Worm (Caenorhabditis elegans) whole organism, late embryonic: Measurements from ENCODE around the gene F14D2.19.

Source experiments
- C08G9.2 ChIP-seq: sonication (generic microtip); optimal IDR thresholded peaks from 2 replicates; lab custom pipeline; 2016; ENCODE audit warnings: mild to moderate bottlenecking, missing genetic modification characterization, moderate library complexity, missing compliant biosample characterization
- C38D4.7 ChIP-seq: fragments of 200-800 bp; sonication (Bioruptor generic); optimal IDR thresholded peaks from 2 replicates; lab custom pipeline; 2018; ENCODE audit warnings: mild to moderate bottlenecking, missing genetic modification characterization, moderate library complexity, missing compliant biosample characterization
- Y22D7AL.16 ChIP-seq: sonication (generic microtip); optimal IDR thresholded peaks from 2 replicates; lab custom pipeline; 2016; ENCODE audit warnings: missing genetic modification characterization, missing compliant biosample characterization
- ama-1 ChIP-seq: fragments of 150-350 bp; optimal IDR thresholded peaks from 2 replicates; lab custom pipeline; 2014
- ceh-19 ChIP-seq: fragments of 200-800 bp; sonication (Bioruptor generic); optimal IDR thresholded peaks from 2 replicates; lab custom pipeline; 2018; ENCODE audit warnings: mild to moderate bottlenecking, missing genetic modification characterization, missing compliant biosample characterization
- ceh-2 ChIP-seq: sonication (generic microtip); optimal IDR thresholded peaks from 2 replicates; lab custom pipeline; 2016; ENCODE audit warnings: missing genotype, missing genetic modification characterization, missing compliant biosample characterization
- ceh-24 ChIP-seq: sonication (generic microtip); optimal IDR thresholded peaks from 2 replicates; lab custom pipeline; 2016; ENCODE audit warnings: mild to moderate bottlenecking, missing genetic modification characterization, missing compliant biosample characterization
- ceh-30 ChIP-seq: fragments of 150-350 bp; optimal IDR thresholded peaks from 2 replicates; lab custom pipeline; 2014; ENCODE audit warnings: missing biosample characterization, missing genetic modification characterization
- ceh-31 ChIP-seq: sonication (generic microtip); optimal IDR thresholded peaks from 2 replicates; lab custom pipeline; 2016; ENCODE audit warnings: missing genetic modification characterization, missing compliant biosample characterization
- ceh-34 ChIP-seq: sonication (generic microtip); optimal IDR thresholded peaks from 2 replicates; lab custom pipeline; 2016; ENCODE audit warnings: mild to moderate bottlenecking, missing genetic modification characterization, missing compliant biosample characterization
- ceh-6 ChIP-seq: fragments of 200-800 bp; sonication (Bioruptor generic); optimal IDR thresholded peaks from 2 replicates; lab custom pipeline; 2018; ENCODE audit warnings: mild to moderate bottlenecking, missing genetic modification characterization, missing compliant biosample characterization
- ceh-9 ChIP-seq: sonication (generic microtip); optimal IDR thresholded peaks from 2 replicates; lab custom pipeline; 2016; ENCODE audit warnings: mild to moderate bottlenecking, missing genetic modification characterization, inconsistent platforms, missing compliant biosample characterization
- che-1 ChIP-seq: sonication (generic microtip); optimal IDR thresholded peaks from 2 replicates; lab custom pipeline; 2016; ENCODE audit warnings: mild to moderate bottlenecking, missing genetic modification characterization, missing compliant biosample characterization
- dve-1 ChIP-seq: sonication (generic microtip); optimal IDR thresholded peaks from 2 replicates; lab custom pipeline; 2017; ENCODE audit warnings: antibody characterized with exemption, mild to moderate bottlenecking, missing genetic modification characterization, missing compliant biosample characterization
- elt-2 ChIP-seq: sonication (generic microtip); optimal IDR thresholded peaks from 2 replicates; lab custom pipeline; 2016; ENCODE audit warnings: missing genetic modification reagents, missing genetic modification characterization, missing compliant biosample characterization
- eyg-1 ChIP-seq: sonication (generic microtip); optimal IDR thresholded peaks from 2 replicates; lab custom pipeline; 2016; ENCODE audit warnings: missing genotype, missing genetic modification characterization, missing compliant biosample characterization
- fax-1 ChIP-seq: sonication (generic microtip); optimal IDR thresholded peaks from 2 replicates; lab custom pipeline; 2016; ENCODE audit warnings: missing genotype, missing genetic modification characterization, missing compliant biosample characterization
- fkh-10 ChIP-seq: fragments of 150-350 bp; optimal IDR thresholded peaks from 2 replicates; lab custom pipeline; 2014; ENCODE audit warnings: missing biosample characterization, missing genetic modification reagents, missing genetic modification characterization
- hlh-15 ChIP-seq: sonication (generic microtip); optimal IDR thresholded peaks from 2 replicates; lab custom pipeline; 2016; ENCODE audit warnings: missing genetic modification characterization, missing compliant biosample characterization
- hlh-8 ChIP-seq: sonication (generic microtip); optimal IDR thresholded peaks from 2 replicates; lab custom pipeline; 2016; ENCODE audit warnings: missing genotype, missing genetic modification characterization, missing compliant biosample characterization
- lim-6 ChIP-seq: sonication (generic microtip); optimal IDR thresholded peaks from 2 replicates; lab custom pipeline; 2016; ENCODE audit warnings: missing genetic modification characterization, missing compliant biosample characterization
- madf-2 ChIP-seq: sonication (generic microtip); optimal IDR thresholded peaks from 2 replicates; lab custom pipeline; 2017; ENCODE audit warnings: missing genetic modification characterization, missing compliant biosample characterization
- nhr-11 ChIP-seq: fragments of 150-350 bp; optimal IDR thresholded peaks from 2 replicates; lab custom pipeline; 2014; ENCODE audit warnings: missing biosample characterization, missing genetic modification characterization
- odd-2 ChIP-seq: sonication (generic microtip); optimal IDR thresholded peaks from 2 replicates; lab custom pipeline; 2017; ENCODE audit warnings: antibody characterized with exemption, mild to moderate bottlenecking, missing genetic modification characterization, missing compliant biosample characterization
- pat-9 ChIP-seq: fragments of 200-800 bp; sonication (Bioruptor generic); optimal IDR thresholded peaks from 2 replicates; lab custom pipeline; 2018; ENCODE audit warnings: mild to moderate bottlenecking, missing genetic modification characterization, moderate library complexity, missing compliant biosample characterization
- pax-1 ChIP-seq: fragments of 150-350 bp; optimal IDR thresholded peaks from 2 replicates; lab custom pipeline; 2014; ENCODE audit warnings: missing biosample characterization, missing genetic modification characterization
- pha-2 ChIP-seq: sonication (generic microtip); optimal IDR thresholded peaks from 2 replicates; lab custom pipeline; 2017; ENCODE audit warnings: mild to moderate bottlenecking, missing genetic modification characterization, missing compliant biosample characterization
- pqm-1 ChIP-seq: sonication (generic microtip); optimal IDR thresholded peaks from 2 replicates; lab custom pipeline; 2016; ENCODE audit warnings: missing genetic modification characterization, missing compliant biosample characterization
- pros-1 ChIP-seq: fragments of 150-350 bp; optimal IDR thresholded peaks from 2 replicates; lab custom pipeline; 2014; ENCODE audit warnings: missing biosample characterization, missing genetic modification reagents, missing genetic modification characterization
- ref-2 ChIP-seq: sonication (generic microtip); optimal IDR thresholded peaks from 2 replicates; lab custom pipeline; 2016; ENCODE audit warnings: missing genetic modification characterization, missing compliant biosample characterization
- rnt-1 ChIP-seq: sonication (generic microtip); optimal IDR thresholded peaks from 2 replicates; lab custom pipeline; 2016; ENCODE audit warnings: missing genetic modification characterization, missing compliant biosample characterization
- sdc-2 ChIP-seq: sonication (generic microtip); optimal IDR thresholded peaks from 2 replicates; lab custom pipeline; 2016; ENCODE audit warnings: missing genotype, missing genetic modification characterization, missing compliant biosample characterization
- sox-2 ChIP-seq: fragments of 200-800 bp; sonication (Bioruptor generic); IDR thresholded peaks from 2 replicates; pipeline ENCODE4 v1.3.6; 2022; ENCODE audit warnings: missing genetic modification reagents, missing genetic modification characterization, missing compliant biosample characterization
- sox-4 ChIP-seq: sonication (generic microtip); optimal IDR thresholded peaks from 2 replicates; lab custom pipeline; 2017; ENCODE audit warnings: mild to moderate bottlenecking, missing genetic modification characterization, inconsistent platforms, missing compliant biosample characterization
- syd-9 ChIP-seq: sonication (generic microtip); optimal IDR thresholded peaks from 2 replicates; lab custom pipeline; 2016; ENCODE audit warnings: mild to moderate bottlenecking, missing genetic modification characterization, moderate library complexity, missing compliant biosample characterization
- tbx-2 ChIP-seq: sonication (generic microtip); optimal IDR thresholded peaks from 2 replicates; lab custom pipeline; 2016; ENCODE audit warnings: missing genetic modification characterization, missing compliant biosample characterization
- unc-3 ChIP-seq, 2 experiments: fragments of 200-800 bp in 1 of 2; sonication (Bioruptor generic) in 1 of 2; sonication (generic microtip) in 1 of 2; conservative IDR thresholded peaks in 1 of 2; optimal IDR thresholded peaks in 1 of 2; 2 replicates each; pipeline versions ENCODE4 v1.3.6 to Lab custom; 2016 to 2022; ENCODE audit warnings: missing compliant biosample characterization in 2 of 2, missing genetic modification characterization in 2 of 2, missing genetic modification reagents in 1 of 2
- unc-42 ChIP-seq: sonication (generic microtip); optimal IDR thresholded peaks from 2 replicates; lab custom pipeline; 2016; ENCODE audit warnings: missing genotype, missing genetic modification characterization, missing compliant biosample characterization
- unc-86 ChIP-seq: sonication (generic microtip); optimal IDR thresholded peaks from 2 replicates; lab custom pipeline; 2016; ENCODE audit warnings: missing genetic modification characterization, missing compliant biosample characterization

F14D2.19 gene

DNA sequence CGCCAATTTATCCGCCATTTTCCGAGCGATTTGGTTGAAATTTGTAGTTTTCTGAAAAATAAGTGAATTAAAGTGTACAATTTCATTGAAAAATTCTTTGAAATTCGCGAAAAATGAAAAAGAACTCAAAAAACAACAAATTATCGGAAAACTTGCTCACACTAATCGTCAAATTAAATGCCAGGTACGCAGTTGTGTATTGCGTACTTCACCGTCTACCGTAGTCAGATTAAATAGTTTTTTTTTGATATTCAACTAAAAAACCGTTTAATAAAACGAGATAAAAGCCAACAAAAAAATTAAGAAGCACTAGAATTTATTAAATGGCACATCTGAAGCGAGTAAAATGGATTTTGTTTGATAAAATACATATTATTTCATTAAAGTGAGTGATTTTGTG lies 8.0 kb upstream of the F14D2.19 start, which contains the start of gene bath-28:
Gene bath-28, minus strand, starts transcription at position 51 of the 400 bp plus-strand sequence.
- TF ChIP-seq ref-2 (tag; lab: Kevin White, UChicago) = no peak
- TF ChIP-seq ceh-30 (tag; lab: Kevin White, UChicago) = no peak
- TF ChIP-seq ceh-24 (tag; lab: Kevin White, UChicago) = no peak
- TF ChIP-seq tbx-2 (tag; lab: Kevin White, UChicago) = no peak
- no peak for TF ChIP-seq unc-86 (tag; lab: Kevin White, UChicago)
- no peak for TF ChIP-seq unc-3 (GFP tag; conservative IDR thresholded peaks at IDR 0.05; lab: Robert Waterston, UW)
- TF ChIP-seq unc-3 (tag; optimal IDR thresholded peaks at IDR 0.05; lab: Kevin White, UChicago) = no peak
- TF ChIP-seq sox-2 (GFP tag; lab: Robert Waterston, UW) = no peak
- no peak for TF ChIP-seq ceh-19 (GFP tag; lab: Kevin White, UChicago)

- no peak for TF ChIP-seq lim-6
- no peak for TF ChIP-seq C08G9.2 (tag; lab: Kevin White, UChicago)
- TF ChIP-seq dve-1 (tag; lab: Kevin White, UChicago) = no peak
- no peak for TF ChIP-seq fax-1 (tag; lab: Kevin White, UChicago)
- no peak for TF ChIP-seq ceh-6 (GFP tag; lab: Kevin White, UChicago)
- no peak for TF ChIP-seq eyg-1 (tag; lab: Kevin White, UChicago)
- TF ChIP-seq madf-2 (tag; lab: Kevin White, UChicago) = no peak
- TF ChIP-seq che-1 (tag; lab: Kevin White, UChicago) = no peak
- TF ChIP-seq nhr-11 (tag; lab: Kevin White, UChicago) = no peak
- TF ChIP-seq hlh-8 (tag; lab: Kevin White, UChicago) = no peak
- TF ChIP-seq C38D4.7 (GFP tag; lab: Kevin White, UChicago) = no peak
- no peak for TF ChIP-seq sox-4 (tag; lab: Kevin White, UChicago)
- TF ChIP-seq ceh-31 (tag; lab: Kevin White, UChicago) = no peak
- TF ChIP-seq odd-2 (tag; lab: Kevin White, UChicago) = no peak
These were observed 6.8 kb upstream of the F14D2.19 start, which contains the start of gene F14D2.15 for ce11 chrII:3343714-3344113. Gene F14D2.15, minus strand, starts transcription at chrII:3343814.

- TF ChIP-seq pat-9 (tag; lab: Kevin White, UChicago) (no peak), ceh-34 (tag; lab: Kevin White, UChicago) (no peak), ceh-9 (tag; lab: Kevin White, UChicago) (no peak), Y22D7AL.16 (tag; lab: Kevin White, UChicago) (no peak), ceh-24 (tag; lab: Kevin White, UChicago) (no peak), unc-42 (tag; lab: Kevin White, UChicago) (no peak), sdc-2 (no peak), pqm-1 (tag; lab: Kevin White, UChicago) (no peak), ceh-2 (tag; lab: Kevin White, UChicago) (no peak), pha-2 (no peak), pros-1 (tag; lab: Kevin White, UChicago) (no peak), fkh-10 (GFP tag; lab: Kevin White, UChicago) (no peak), elt-2 (tag; lab: Kevin White, UChicago) (no peak), ref-2 (tag; lab: Kevin White, UChicago) (no peak), ama-1 (lab: Kevin White, UChicago) (no peak), syd-9 (tag; lab: Kevin White, UChicago) (no peak), rnt-1 (tag; lab: Kevin White, UChicago) (no peak)
These were observed 5.0 kb upstream of the F14D2.19 start, which contains the start of gene F14D2.11 for ce11 chrII:3341989-3342388. Gene F14D2.11, minus strand, starts transcription at chrII:3342089.

DNA sequence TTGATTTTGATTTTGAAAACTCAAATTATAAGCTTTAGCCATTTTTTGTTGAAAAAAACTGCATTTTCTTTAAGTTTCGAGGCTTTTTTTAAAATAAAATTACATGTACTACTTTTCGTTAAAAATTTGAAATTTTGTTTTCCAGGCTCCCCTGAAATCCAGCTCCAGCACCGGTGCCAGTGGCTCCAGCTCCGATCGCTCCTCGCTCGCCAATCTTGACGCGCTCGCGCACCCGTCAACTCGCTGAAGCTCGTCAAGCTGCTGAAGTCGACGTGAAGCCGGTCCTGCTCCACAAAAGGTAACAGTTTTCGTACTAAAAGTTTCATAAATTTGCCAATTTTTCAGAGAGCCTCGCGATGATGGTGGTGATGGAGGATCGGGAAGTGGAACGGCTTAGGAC lies 3.9 kb upstream of the F14D2.19 start:
- TF ChIP-seq ceh-6 (GFP tag; lab: Kevin White, UChicago) (no peak), pax-1 (tag; lab: Kevin White, UChicago) (no peak), pha-2 (no peak), hlh-15 (tag; lab: Kevin White, UChicago) (no peak), elt-2 (tag; lab: Kevin White, UChicago) (no peak), dve-1 (tag; lab: Kevin White, UChicago) (no peak), ceh-9 (tag; lab: Kevin White, UChicago) (no peak), fax-1 (tag; lab: Kevin White, UChicago) (no peak), ceh-2 (tag; lab: Kevin White, UChicago) (no peak)
